Worm (Caenorhabditis elegans): ENCODE results near the gene tag-30.

The tag-30 gene

ce11 chrIV:11857159-11857565 is 2.2 kb upstream of the tag-30 start (continued):
- TF ChIP-seq elt-2 (tag; optimal IDR thresholded peaks at IDR 0.05) = peak; percentile 8
- TF ChIP-seq ceh-34 (tag; optimal IDR thresholded peaks at IDR 0.05) = peak; percentile 72
- peak; percentile 47 for TF ChIP-seq pat-9 (tag; optimal IDR thresholded peaks at IDR 0.05)
- TF ChIP-seq ceh-14 (tag; optimal IDR thresholded peaks at IDR 0.05) = peak; percentile 36
- no peak for TF ChIP-seq unc-3 (GFP tag; conservative IDR thresholded peaks at IDR 0.05)
- TF ChIP-seq unc-3 (tag; optimal IDR thresholded peaks at IDR 0.05) = no peak
- peak; percentile 44 for TF ChIP-seq hlh-6 (tag; optimal IDR thresholded peaks at IDR 0.05)
- peak; percentile 3 for TF ChIP-seq ceh-48 (tag; optimal IDR thresholded peaks at IDR 0.05)
- TF ChIP-seq ceh-19 (GFP tag; optimal IDR thresholded peaks at IDR 0.05) = peak; percentile 3
- TF ChIP-seq zip-5 (tag; optimal IDR thresholded peaks at IDR 0.05) = no peak
- TF ChIP-seq nfya-1 (tag; optimal IDR thresholded peaks at IDR 0.05) = peak; percentile 98
- no peak for TF ChIP-seq ceh-22 (tag; optimal IDR thresholded peaks at IDR 0.05)
- TF ChIP-seq nhr-232 (tag; optimal IDR thresholded peaks at IDR 0.05) = no peak
- TF ChIP-seq che-1 (tag; optimal IDR thresholded peaks at IDR 0.05) = no peak
- TF ChIP-seq ama-1 (optimal IDR thresholded peaks at IDR 0.05) = no peak
- peak; percentile 84 for TF ChIP-seq rnt-1 (tag; optimal IDR thresholded peaks at IDR 0.05)
- TF ChIP-seq mec-3 (tag; optimal IDR thresholded peaks at IDR 0.05; ENCODE audit: borderline replicate concordance) = no peak
- no peak for TF ChIP-seq sox-2 (GFP tag; IDR thresholded peaks at IDR 0.05)
- peak; percentile 16 for TF ChIP-seq F13H6.1 (tag; optimal IDR thresholded peaks at IDR 0.05)
- TF ChIP-seq ets-4 (tag; optimal IDR thresholded peaks at IDR 0.05) = peak; percentile 10
- TF ChIP-seq pqm-1 (tag; optimal IDR thresholded peaks at IDR 0.05) = no peak
- no peak for TF ChIP-seq ceh-2 (tag; optimal IDR thresholded peaks at IDR 0.05)
- TF ChIP-seq dmd-4 (tag; optimal IDR thresholded peaks at IDR 0.05; ENCODE audit: borderline replicate concordance) = peak; percentile 47
- TF ChIP-seq ceh-9 (tag; optimal IDR thresholded peaks at IDR 0.05) = no peak
- no peak for TF ChIP-seq pha-4 (tag; optimal IDR thresholded peaks at IDR 0.05)

- no peak for TF ChIP-seq ceh-18 (tag; optimal IDR thresholded peaks at IDR 0.05)
- no peak for TF ChIP-seq pha-2 (tag; optimal IDR thresholded peaks at IDR 0.05)
- no peak for TF ChIP-seq pag-3 (tag; optimal IDR thresholded peaks at IDR 0.05; ENCODE audit: borderline replicate concordance)
- TF ChIP-seq ama-1 (optimal IDR thresholded peaks at IDR 0.05) = no peak
- TF ChIP-seq tbx-7 (tag; optimal IDR thresholded peaks at IDR 0.05) = no peak
- TF ChIP-seq ahr-1 (tag; optimal IDR thresholded peaks at IDR 0.05) = no peak
- TF ChIP-seq ets-4 (tag; optimal IDR thresholded peaks at IDR 0.05) = no peak
- no peak for TF ChIP-seq ceh-48 (tag; optimal IDR thresholded peaks at IDR 0.05)
- TF ChIP-seq nfya-1 (tag; optimal IDR thresholded peaks at IDR 0.05) = no peak
- no peak for TF ChIP-seq pat-9 (tag; optimal IDR thresholded peaks at IDR 0.05)
- no peak for TF ChIP-seq ceh-2 (tag; optimal IDR thresholded peaks at IDR 0.05)
Observed at ce11 chrIV:11855900-11856660, 1.1 kb upstream of the tag-30 start, which contains the start of gene ech-2. TSS of gene ech-2 (minus strand) at chrIV:11856351.

- TF ChIP-seq C38D4.7 (GFP tag; optimal IDR thresholded peaks at IDR 0.05) (no peak), pros-1 (tag; optimal IDR thresholded peaks at IDR 0.05) (no peak), unc-55 (GFP tag; optimal IDR thresholded peaks at IDR 0.05) (no peak), sox-4 (tag; optimal IDR thresholded peaks at IDR 0.05) (no peak), sox-2 (GFP tag; IDR thresholded peaks at IDR 0.05) (no peak), hlh-6 (tag; optimal IDR thresholded peaks at IDR 0.05) (no peak), lin-11 (tag; optimal IDR thresholded peaks at IDR 0.05) (no peak), unc-3 (GFP tag; conservative IDR thresholded peaks at IDR 0.05) (no peak), unc-3 (tag; optimal IDR thresholded peaks at IDR 0.05) (no peak), pha-4 (tag; optimal IDR thresholded peaks at IDR 0.05) (no peak), unc-42 (tag; optimal IDR thresholded peaks at IDR 0.05) (no peak), ceh-19 (GFP tag; optimal IDR thresholded peaks at IDR 0.05) (no peak), pat-9 (tag; optimal IDR thresholded peaks at IDR 0.05) (no peak), sdc-2 (tag; optimal IDR thresholded peaks at IDR 0.05) (no peak), lim-6 (tag; optimal IDR thresholded peaks at IDR 0.05) (no peak), gmeb-2 (tag; optimal IDR thresholded peaks at IDR 0.05) (no peak), ceh-34 (tag; optimal IDR thresholded peaks at IDR 0.05) (no peak), ahr-1 (tag; optimal IDR thresholded peaks at IDR 0.05) (no peak), nhr-232 (tag; optimal IDR thresholded peaks at IDR 0.05) (no peak), syd-9 (tag; optimal IDR thresholded peaks at IDR 0.05) (no peak)
Observed at ce11 chrIV:11855424-11855823, 465 bp upstream of the tag-30 start.
